Fruit fly (Drosophila melanogaster) whole organism, prepupa: ENCODE results near the gene alpha-Est7.

ENCODE experiments used
- Blimp-1 ChIP-seq: fragments of 200-800 bp; sonication (Bioruptor generic); optimal IDR thresholded peaks from 3 replicates; lab custom pipeline; 2017; ENCODE audit warnings: missing biosample characterization, missing genetic modification characterization, mild to moderate bottlenecking, moderate library complexity, missing genetic modification reagents
- CG10631 ChIP-seq: fragments of 200-800 bp; sonication (Bioruptor generic); optimal IDR thresholded peaks from 2 replicates; lab custom pipeline; 2016; ENCODE audit warnings: missing biosample characterization, missing genetic modification characterization
- CG10669 ChIP-seq: fragments of 200-800 bp; sonication (Bioruptor generic); optimal IDR thresholded peaks from 3 replicates; lab custom pipeline; 2018; ENCODE audit warnings: missing biosample characterization, mild to moderate bottlenecking, missing genetic modification characterization, moderate library complexity
- CG11294 ChIP-seq: fragments of 200-800 bp; sonication (Bioruptor generic); IDR thresholded peaks from 2 replicates; pipeline ENCODE4 v1.3.6; 2022; ENCODE audit warnings: missing biosample characterization, missing genetic modification characterization
- CG15336 ChIP-seq: fragments of 200-800 bp; sonication (Bioruptor generic); IDR thresholded peaks from 2 replicates; pipeline ENCODE4 v1.3.6; 2022; ENCODE audit warnings: missing biosample characterization, missing genetic modification characterization
- CG1621 ChIP-seq: fragments of 200-800 bp; sonication (Bioruptor generic); optimal IDR thresholded peaks from 3 replicates; lab custom pipeline; 2018; ENCODE audit warnings: missing biosample characterization, mild to moderate bottlenecking, missing genetic modification characterization
- CG32006 ChIP-seq: fragments of 200-800 bp; sonication (Bioruptor generic); optimal IDR thresholded peaks from 3 replicates; lab custom pipeline; 2017; ENCODE audit warnings: missing biosample characterization, mild to moderate bottlenecking, missing genetic modification characterization
- CG34406 ChIP-seq: fragments of 200-800 bp; sonication (Bioruptor generic); optimal IDR thresholded peaks from 3 replicates; lab custom pipeline; 2016; ENCODE audit warnings: missing biosample characterization, missing genetic modification characterization
- CG4318 ChIP-seq: fragments of 200-800 bp; sonication (Bioruptor generic); optimal IDR thresholded peaks from 3 replicates; lab custom pipeline; 2017; ENCODE audit warnings: missing biosample characterization, mild to moderate bottlenecking, missing genetic modification characterization
- CG6163 ChIP-seq: fragments of 200-800 bp; sonication (Bioruptor generic); IDR thresholded peaks from 3 replicates; pipeline ENCODE4 v1.3.6; 2022; ENCODE audit warnings: missing biosample characterization, missing genetic modification characterization
- CG6276 ChIP-seq: fragments of 200-800 bp; sonication (Bioruptor generic); optimal IDR thresholded peaks from 2 replicates; lab custom pipeline; 2017; ENCODE audit warnings: missing biosample characterization, mild to moderate bottlenecking, missing genetic modification characterization
- CG6792 ChIP-seq: fragments of 200-800 bp; sonication (Bioruptor generic); optimal IDR thresholded peaks from 3 replicates; lab custom pipeline; 2016; ENCODE audit warnings: missing biosample characterization, missing genetic modification characterization
- CG6854 ChIP-seq: fragments of 200-800 bp; sonication (Bioruptor generic); optimal IDR thresholded peaks from 2 replicates; lab custom pipeline; 2017; ENCODE audit warnings: missing biosample characterization, mild to moderate bottlenecking, missing genetic modification characterization
- CG8119 ChIP-seq: fragments of 200-800 bp; sonication (Bioruptor generic); IDR thresholded peaks from 3 replicates; pipeline ENCODE4 v1.3.6; 2022; ENCODE audit warnings: missing biosample characterization, missing genetic modification characterization
- CG8319 ChIP-seq: fragments of 200-800 bp; sonication (Bioruptor generic); optimal IDR thresholded peaks from 3 replicates; lab custom pipeline; 2016; ENCODE audit warnings: missing biosample characterization, missing genetic modification characterization
- Eip78C ChIP-seq: fragments of 200-800 bp; sonication (Bioruptor generic); peaks from one replicate; lab custom pipeline; 2016; ENCODE audit warnings: missing biosample characterization, missing genetic modification characterization
- Eip93F ChIP-seq: fragments of 200-800 bp; sonication (Bioruptor generic); optimal IDR thresholded peaks from 2 replicates; lab custom pipeline; 2016; ENCODE audit warnings: missing biosample characterization, mild to moderate bottlenecking, missing genetic modification characterization
- Ets21C ChIP-seq: fragments of 200-800 bp; sonication (Bioruptor generic); optimal IDR thresholded peaks from 3 replicates; lab custom pipeline; 2016; ENCODE audit warnings: missing biosample characterization, missing genetic modification characterization
- Ets96B ChIP-seq: fragments of 200-800 bp; optimal IDR thresholded peaks from 2 replicates; lab custom pipeline; 2019; ENCODE audit warnings: missing biosample characterization, mild to moderate bottlenecking, missing genetic modification characterization, moderate library complexity
- Hr38 ChIP-seq: sonication (Bioruptor generic); optimal IDR thresholded peaks from 2 replicates; lab custom pipeline; 2016; ENCODE audit warnings: missing biosample characterization, missing genetic modification characterization
- Hr4 ChIP-seq: fragments of 200-800 bp; sonication (Bioruptor generic); optimal IDR thresholded peaks from 3 replicates; lab custom pipeline; 2016; ENCODE audit warnings: missing biosample characterization, missing genetic modification characterization
- Met ChIP-seq: fragments of 200-800 bp; sonication (Bioruptor generic); optimal IDR thresholded peaks from 3 replicates; lab custom pipeline; 2016; ENCODE audit warnings: missing biosample characterization, missing genetic modification characterization
- OdsH ChIP-seq: fragments of 200-800 bp; sonication (Bioruptor generic); optimal IDR thresholded peaks from 3 replicates; lab custom pipeline; 2016; ENCODE audit warnings: missing biosample characterization, missing genetic modification characterization
- Sox102F ChIP-seq: fragments of 200-800 bp; sonication (Bioruptor generic); optimal IDR thresholded peaks from 2 replicates; lab custom pipeline; 2016; ENCODE audit warnings: missing biosample characterization, mild to moderate bottlenecking, missing genetic modification characterization
- achi ChIP-seq: fragments of 200-800 bp; sonication (Bioruptor generic); optimal IDR thresholded peaks from 3 replicates; lab custom pipeline; 2016; ENCODE audit warnings: missing biosample characterization, missing genetic modification characterization
- acj6 ChIP-seq: fragments of 200-800 bp; sonication (Bioruptor generic); optimal IDR thresholded peaks from 3 replicates; lab custom pipeline; 2016; ENCODE audit warnings: missing biosample characterization, missing genetic modification characterization
- dac ChIP-seq: fragments of 200-800 bp; sonication (Bioruptor generic); optimal IDR thresholded peaks from 2 replicates; lab custom pipeline; 2017; ENCODE audit warnings: missing biosample characterization, mild to moderate bottlenecking, missing genetic modification characterization
- eg ChIP-seq: fragments of 200-800 bp; sonication (Bioruptor generic); IDR thresholded peaks from 3 replicates; pipeline ENCODE4 v1.3.6; 2022; ENCODE audit warnings: missing biosample characterization, missing genetic modification characterization
- fd59A ChIP-seq: fragments of 200-800 bp; sonication (Bioruptor generic); optimal IDR thresholded peaks from 2 replicates; lab custom pipeline; 2017; ENCODE audit warnings: missing biosample characterization, mild to moderate bottlenecking, missing genetic modification characterization, missing genetic modification reagents
- fd85E ChIP-seq: fragments of 200-800 bp; sonication (Bioruptor generic); optimal IDR thresholded peaks from 3 replicates; lab custom pipeline; 2016; ENCODE audit warnings: missing biosample characterization, missing genetic modification characterization
- fkh ChIP-seq: fragments of 200-800 bp; sonication (Bioruptor generic); optimal IDR thresholded peaks from 3 replicates; lab custom pipeline; 2017; ENCODE audit warnings: missing biosample characterization, mild to moderate bottlenecking, missing genetic modification characterization, moderate library complexity
- net ChIP-seq: fragments of 200-800 bp; sonication (Bioruptor generic); optimal IDR thresholded peaks from 3 replicates; lab custom pipeline; 2016; ENCODE audit warnings: missing biosample characterization, missing genetic modification characterization
- salr ChIP-seq, 2 experiments: fragments of 200-800 bp; sonication (Bioruptor generic); optimal IDR thresholded peaks; 3 replicates each; lab custom pipeline; 2016 to 2018; ENCODE audit warnings: missing biosample characterization in 2 of 2, missing genetic modification characterization in 2 of 2, mild to moderate bottlenecking in 1 of 2
- spab ChIP-seq: fragments of 200-800 bp; sonication (Bioruptor generic); optimal IDR thresholded peaks from 2 replicates; lab custom pipeline; 2017; ENCODE audit warnings: missing biosample characterization, mild to moderate bottlenecking, missing genetic modification characterization, missing genetic modification reagents
- svp ChIP-seq: fragments of 200-800 bp; sonication (Bioruptor generic); peaks from one replicate; lab custom pipeline; 2016; ENCODE audit warnings: missing biosample characterization, missing genetic modification characterization
- topi ChIP-seq: fragments of 200-800 bp; sonication (Bioruptor generic); optimal IDR thresholded peaks from 3 replicates; lab custom pipeline; 2016; ENCODE audit warnings: missing biosample characterization, missing genetic modification characterization
- vri ChIP-seq: fragments of 200-800 bp; sonication (Bioruptor generic); optimal IDR thresholded peaks from 3 replicates; lab custom pipeline; 2016; ENCODE audit warnings: missing biosample characterization, mild to moderate bottlenecking, missing genetic modification characterization

alpha-Est7 gene

DNA sequence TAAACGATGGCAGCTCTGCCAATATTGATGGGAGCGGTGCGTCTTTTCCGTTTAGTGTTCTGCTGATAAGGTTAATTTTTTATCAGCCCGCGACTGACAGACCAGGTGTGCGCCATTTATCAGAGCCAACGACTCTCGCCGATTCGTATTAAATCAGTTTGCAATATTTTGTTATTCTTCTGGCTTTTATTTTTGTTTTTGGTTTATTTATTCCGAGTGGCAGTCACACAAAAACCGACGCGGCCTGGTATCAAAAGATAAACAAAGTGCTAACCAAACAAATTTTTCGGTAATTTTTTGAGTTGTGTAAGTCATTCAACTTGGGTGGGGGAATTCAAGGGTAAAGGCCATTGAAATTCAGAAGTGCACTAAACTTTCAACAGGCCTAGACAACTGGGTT lies 26.1 kb downstream of the alpha-Est7 start:
- TF ChIP-seq vri (peak; percentile 74), OdsH (GFP tag; lab: Kevin White, UChicago) (no peak), CG1621 (no peak), achi (GFP tag; lab: Kevin White, UChicago) (no peak), Eip78C (GFP tag; lab: Kevin White, UChicago) (peak; percentile 18), fkh (GFP tag; lab: Kevin White, UChicago) (peak; percentile 46), CG10631 (GFP tag; lab: Kevin White, UChicago) (no peak)
- TF ChIP-seq, all 60 proteins: peak for 3

DNA sequence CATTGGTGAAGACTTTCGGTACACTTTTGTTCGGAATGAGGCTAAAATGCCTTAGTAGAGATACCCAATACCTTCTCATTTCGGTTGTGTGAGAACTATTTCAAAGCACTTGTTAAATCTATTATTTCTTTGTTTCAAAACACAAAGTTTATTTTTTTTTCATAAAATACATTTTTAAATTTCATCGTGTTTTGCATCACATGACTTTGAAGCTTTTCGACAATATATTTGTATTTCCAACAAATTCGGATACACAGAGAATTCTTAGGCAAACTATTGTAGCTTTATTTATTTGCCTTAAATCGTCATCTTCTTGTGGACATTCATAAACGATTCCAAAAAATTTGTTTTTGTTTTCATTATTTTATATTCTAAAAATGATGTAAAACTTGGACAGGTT lies 29.8 kb downstream of the alpha-Est7 start, which contains the start of gene alpha-Est10:
alpha-Est10 (minus strand) TSS at position 101 of the 400 bp plus-strand sequence.
- TF ChIP-seq CG10669 (GFP tag; lab: Kevin White, UChicago) (no peak), Ets21C (GFP tag; lab: Kevin White, UChicago) (no peak), topi (GFP tag; lab: Kevin White, UChicago) (no peak), salr (GFP tag; optimal IDR thresholded peaks at IDR 0.05; lab: Kevin White, UChicago) (no peak), Hr4 (GFP tag; lab: Kevin White, UChicago) (no peak), CG34406 (GFP tag; lab: Kevin White, UChicago) (no peak), CG8119 (GFP tag; lab: Robert Waterston, UW) (no peak), CG11294 (GFP tag; lab: Robert Waterston, UW) (no peak), dac (no peak), fd59A (GFP tag; lab: Kevin White, UChicago) (no peak), CG6163 (GFP tag; lab: Robert Waterston, UW) (no peak), CG4318 (GFP tag; lab: Kevin White, UChicago) (no peak)

DNA sequence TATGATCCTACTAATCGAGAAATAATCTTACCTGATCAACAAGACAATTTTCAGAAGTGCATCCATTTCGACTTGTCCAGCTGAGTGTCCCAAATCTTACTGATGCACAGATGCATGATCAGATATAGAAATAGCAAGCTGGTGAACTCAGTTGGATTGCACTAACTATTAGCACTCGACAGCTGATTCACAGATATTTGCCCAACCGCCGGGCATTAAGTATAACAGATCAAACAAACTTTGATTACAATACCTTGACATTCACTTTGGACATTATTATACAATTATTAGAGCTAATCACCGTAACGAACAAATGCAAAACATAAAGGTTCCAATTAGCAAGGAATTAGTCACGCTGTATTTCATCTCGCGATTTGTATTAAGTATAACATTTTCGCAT lies 30.4 kb downstream of the alpha-Est7 start, which contains the start of gene CG42656:
CG42656 (minus strand) TSS at position 101 of the 400 bp plus-strand sequence.
- TF ChIP-seq CG6276 = no peak
- TF ChIP-seq Sox102F = no peak
- no peak for TF ChIP-seq fkh (GFP tag; lab: Kevin White, UChicago)

DNA sequence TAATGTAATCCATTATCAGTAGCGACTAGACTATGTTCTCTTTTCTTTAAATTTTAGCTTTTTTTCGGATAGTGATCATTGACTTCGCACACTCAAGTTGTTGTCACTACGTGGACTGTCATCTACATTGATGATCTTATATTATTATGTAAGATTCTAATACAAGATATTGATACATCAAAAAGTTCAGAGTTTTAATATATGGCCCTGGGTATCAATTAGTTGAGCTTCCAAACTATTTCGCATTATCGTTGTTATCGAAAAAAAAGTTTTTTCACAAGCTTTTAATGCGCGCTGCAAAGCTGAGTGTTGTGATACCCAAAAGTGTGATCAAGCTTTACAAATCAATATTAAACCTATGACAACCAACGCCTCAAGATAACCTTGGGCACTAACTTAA lies 31.5 kb downstream of the alpha-Est7 start:
- no peak for TF ChIP-seq spab
- TF ChIP-seq Eip78C (GFP tag; lab: Kevin White, UChicago) = peak; percentile 72
- no peak for TF ChIP-seq acj6 (GFP tag; lab: Kevin White, UChicago)
- TF ChIP-seq Eip93F (GFP tag; lab: Kevin White, UChicago) = no peak
- TF ChIP-seq CG32006 = peak; percentile 36
- TF ChIP-seq svp (GFP tag; lab: Kevin White, UChicago) = peak; percentile 78
- no peak for TF ChIP-seq Hr38 (GFP tag; lab: Kevin White, UChicago)
- no peak for TF ChIP-seq CG8319
- TF ChIP-seq Ets96B (tag; lab: Kevin White, UChicago) = no peak
- no peak for TF ChIP-seq CG6792
- no peak for TF ChIP-seq Blimp-1 (GFP tag; lab: Kevin White, UChicago)
- TF ChIP-seq CG4318 (GFP tag; lab: Kevin White, UChicago) = no peak
- no peak for TF ChIP-seq Met (GFP tag; lab: Kevin White, UChicago)
- peak in 1 of 2 experiments; percentile 23 for TF ChIP-seq salr (GFP tag; optimal IDR thresholded peaks at IDR 0.05; lab: Kevin White, UChicago)
- no peak for TF ChIP-seq net (GFP tag; lab: Kevin White, UChicago)
- TF ChIP-seq eg (GFP tag; lab: Robert Waterston, UW) = no peak
- peak; percentile 31 for TF ChIP-seq Hr4 (GFP tag; lab: Kevin White, UChicago)
- peak; percentile 79 for TF ChIP-seq fkh (GFP tag; lab: Kevin White, UChicago)
- TF ChIP-seq, all 60 proteins: peak for 6

DNA sequence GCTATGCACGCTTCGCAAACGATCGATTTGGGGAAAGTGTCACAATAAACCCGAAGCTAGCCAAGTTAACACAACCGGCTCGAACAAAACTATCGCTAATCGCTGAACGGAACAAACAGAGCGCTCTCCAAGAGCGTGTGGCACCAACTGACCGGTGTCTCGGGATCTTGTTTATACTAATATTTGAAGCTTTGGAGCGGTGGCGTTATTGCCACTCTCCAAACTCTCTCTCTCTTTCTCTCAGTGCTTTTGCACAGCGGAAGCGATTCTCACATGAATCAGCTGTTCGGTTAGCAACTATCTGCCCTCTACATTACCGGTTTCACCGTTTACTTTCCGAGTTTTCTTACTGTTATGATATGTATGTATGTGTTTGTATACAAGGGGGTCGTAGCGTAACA lies 32.1 kb downstream of the alpha-Est7 start:
- TF ChIP-seq Ets96B (tag; lab: Kevin White, UChicago) (no peak), CG15336 (GFP tag; lab: Robert Waterston, UW) (0 out of 2 replicates have a peak, but pooled peaks have one; percentile 6), fd85E (GFP tag; lab: Kevin White, UChicago) (peak; percentile 16), fkh (GFP tag; lab: Kevin White, UChicago) (peak; percentile 28), svp (GFP tag; lab: Kevin White, UChicago) (no peak), CG6854 (peak; percentile 48), topi (GFP tag; lab: Kevin White, UChicago) (no peak), spab (no peak)
